Fruit fly (Drosophila melanogaster) whole organism, embryonic: ENCODE results near the gene cype.

ENCODE experiments used
- CG1024 ChIP-seq: fragments of 200-800 bp; sonication (Bioruptor generic); IDR thresholded peaks from 2 replicates; pipeline ENCODE4 v1.3.6; 2022; ENCODE audit warnings: missing biosample characterization, missing genetic modification characterization
- CG12219 ChIP-seq: fragments of 200-800 bp; sonication (Bioruptor generic); optimal IDR thresholded peaks from 3 replicates; lab custom pipeline; 2018; ENCODE audit warnings: missing biosample characterization, mild to moderate bottlenecking, missing genetic modification characterization
- CG1233 ChIP-seq: fragments of 200-800 bp; sonication (Bioruptor generic); optimal IDR thresholded peaks from 4 replicates; lab custom pipeline; 2018; ENCODE audit warnings: missing biosample characterization, mild to moderate bottlenecking, missing genetic modification characterization
- CG12744 ChIP-seq: fragments of 200-800 bp; sonication (Bioruptor generic); optimal IDR thresholded peaks from 2 replicates; lab custom pipeline; 2016; ENCODE audit warnings: missing biosample characterization, missing genetic modification characterization
- CG14710 ChIP-seq: fragments of 200-800 bp; sonication (Bioruptor generic); optimal IDR thresholded peaks from 3 replicates; lab custom pipeline; 2019; ENCODE audit warnings: missing biosample characterization, mild to moderate bottlenecking, missing genetic modification characterization, moderate library complexity
- CG15514 ChIP-seq: fragments of 200-800 bp; sonication (Bioruptor generic); optimal IDR thresholded peaks from 3 replicates; lab custom pipeline; 2017; ENCODE audit warnings: missing biosample characterization, missing genetic modification characterization, mild to moderate bottlenecking, moderate library complexity, missing genetic modification reagents
- CG17568 ChIP-seq: fragments of 200-800 bp; sonication (Bioruptor generic); optimal IDR thresholded peaks from 2 replicates; lab custom pipeline; 2018; ENCODE audit warnings: missing biosample characterization, mild to moderate bottlenecking, missing genetic modification characterization, moderate library complexity
- CG17802 ChIP-seq: fragments of 200-800 bp; sonication (Bioruptor generic); optimal IDR thresholded peaks from 2 replicates; lab custom pipeline; 2018; ENCODE audit warnings: missing biosample characterization, mild to moderate bottlenecking, missing genetic modification characterization, moderate library complexity
- CG18262 ChIP-seq: fragments of 200-800 bp; optimal IDR thresholded peaks from 3 replicates; lab custom pipeline; 2019; ENCODE audit warnings: missing biosample characterization, mild to moderate bottlenecking, missing genetic modification characterization, moderate library complexity
- CG18476 ChIP-seq: fragments of 200-800 bp; sonication (Bioruptor generic); optimal IDR thresholded peaks from 2 replicates; lab custom pipeline; 2016; ENCODE audit warnings: missing biosample characterization, mild to moderate bottlenecking, missing genetic modification characterization
- CG2678 ChIP-seq: fragments of 200-800 bp; sonication (Bioruptor generic); optimal IDR thresholded peaks from 3 replicates; lab custom pipeline; 2019; ENCODE audit warnings: missing biosample characterization, mild to moderate bottlenecking, missing genetic modification characterization, moderate library complexity
- CG4424 ChIP-seq: fragments of 200-800 bp; sonication (Bioruptor generic); optimal IDR thresholded peaks from 3 replicates; lab custom pipeline; 2016; ENCODE audit warnings: missing biosample characterization, missing genetic modification characterization
- CG7357 ChIP-seq: fragments of 200-800 bp; sonication (Bioruptor generic); IDR thresholded peaks from 3 replicates; pipeline ENCODE4 v1.3.6; 2022; ENCODE audit warnings: missing biosample characterization, missing genetic modification characterization
- Camta ChIP-seq: fragments of 200-800 bp; sonication (Bioruptor generic); optimal IDR thresholded peaks from 2 replicates; lab custom pipeline; 2016; ENCODE audit warnings: missing biosample characterization, missing genetic modification characterization
- D19A ChIP-seq: fragments of 200-800 bp; optimal IDR thresholded peaks from 3 replicates; lab custom pipeline; 2019; ENCODE audit warnings: missing biosample characterization, mild to moderate bottlenecking, missing genetic modification characterization, moderate library complexity
- Dad ChIP-seq: fragments of 200-800 bp; sonication (Bioruptor generic); optimal IDR thresholded peaks from 3 replicates; lab custom pipeline; 2016; ENCODE audit warnings: missing biosample characterization, missing genetic modification characterization
- Dip2 ChIP-seq: fragments of 200-800 bp; sonication (Bioruptor generic); IDR thresholded peaks from 2 replicates; pipeline ENCODE4 v1.3.6; 2022; ENCODE audit warnings: missing biosample characterization, missing genetic modification characterization
- E2f1 ChIP-seq: fragments of 200-800 bp; sonication (Bioruptor generic); IDR thresholded peaks from 2 replicates; pipeline ENCODE4 v1.3.6; 2022; ENCODE audit warnings: missing biosample characterization, missing genetic modification characterization
- ERR ChIP-seq: fragments of 200-800 bp; sonication (Bioruptor generic); optimal IDR thresholded peaks from 2 replicates; lab custom pipeline; 2016; ENCODE audit warnings: missing biosample characterization, missing genetic modification characterization
- Ets97D ChIP-seq: fragments of 200-800 bp; sonication (Bioruptor generic); optimal IDR thresholded peaks from 3 replicates; lab custom pipeline; 2016; ENCODE audit warnings: missing biosample characterization, missing genetic modification characterization
- Hey ChIP-seq: fragments of 200-800 bp; sonication (Bioruptor generic); optimal IDR thresholded peaks from 3 replicates; lab custom pipeline; 2018; ENCODE audit warnings: missing biosample characterization, mild to moderate bottlenecking, missing genetic modification characterization
- Kr ChIP-seq: fragments of 200-800 bp; sonication (Bioruptor generic); optimal IDR thresholded peaks from 2 replicates; lab custom pipeline; 2017; ENCODE audit warnings: missing biosample characterization, mild to moderate bottlenecking, missing genetic modification characterization
- Meics ChIP-seq: fragments of 200-800 bp; sonication (Bioruptor generic); optimal IDR thresholded peaks from 2 replicates; lab custom pipeline; 2017; ENCODE audit warnings: missing biosample characterization, mild to moderate bottlenecking, missing genetic modification characterization
- Mes4 ChIP-seq: fragments of 200-800 bp; sonication (Bioruptor generic); optimal IDR thresholded peaks from 2 replicates; lab custom pipeline; 2016; ENCODE audit warnings: missing biosample characterization, missing genetic modification characterization
- NfI ChIP-seq: fragments of 200-800 bp; sonication (Bioruptor generic); optimal IDR thresholded peaks from 3 replicates; lab custom pipeline; 2018; ENCODE audit warnings: missing biosample characterization, mild to moderate bottlenecking, missing genetic modification characterization, moderate library complexity
- Oaz ChIP-seq: fragments of 200-800 bp; sonication (Bioruptor generic); IDR thresholded peaks from 2 replicates; pipeline ENCODE4 v1.3.6; 2022; ENCODE audit warnings: missing biosample characterization, missing genetic modification characterization
- PHDP ChIP-seq: fragments of 200-800 bp; sonication (Bioruptor generic); optimal IDR thresholded peaks from 3 replicates; lab custom pipeline; 2018; ENCODE audit warnings: missing biosample characterization, mild to moderate bottlenecking, missing genetic modification characterization, moderate library complexity
- Rfx ChIP-seq: fragments of 200-800 bp; sonication (Bioruptor generic); IDR thresholded peaks from 2 replicates; pipeline ENCODE4 v1.3.6; 2022; ENCODE audit warnings: missing biosample characterization, missing genetic modification characterization
- Scr ChIP-seq: fragments of 200-800 bp; sonication (Bioruptor generic); IDR thresholded peaks from 2 replicates; pipeline ENCODE4 v1.3.6; 2022; ENCODE audit warnings: missing biosample characterization, missing genetic modification characterization; ENCODE audit not compliant: partially characterized antibody
- Spps ChIP-seq: fragments of 200-800 bp; sonication (Bioruptor generic); optimal IDR thresholded peaks from 2 replicates; lab custom pipeline; 2018; ENCODE audit warnings: missing biosample characterization, mild to moderate bottlenecking, missing genetic modification characterization
- Stat92E ChIP-seq, 3 experiments: fragments of >200 bp in 2 of 3; fragments of 200-800 bp in 1 of 3; sonication (Bioruptor generic) in 1 of 3; optimal IDR thresholded peaks; 2 replicates each; lab custom pipeline; 2017 to 2019; ENCODE audit warnings: missing biosample characterization in 3 of 3, missing genetic modification characterization in 3 of 3, mild to moderate bottlenecking in 1 of 3, moderate library complexity in 1 of 3
- bsh ChIP-seq, 2 experiments: fragments of 200-800 bp; sonication (Bioruptor generic); optimal IDR thresholded peaks; 2 replicates each; lab custom pipeline; 2017 to 2018; ENCODE audit warnings: mild to moderate bottlenecking in 2 of 2, missing biosample characterization in 2 of 2, missing genetic modification characterization in 2 of 2, moderate library complexity in 1 of 2
- ci ChIP-seq: fragments of 200-800 bp; sonication (Bioruptor generic); IDR thresholded peaks from 3 replicates; pipeline ENCODE4 v1.3.6; 2022; ENCODE audit warnings: missing biosample characterization, missing genetic modification characterization
- dan ChIP-seq: fragments of 200-800 bp; sonication (Bioruptor generic); IDR thresholded peaks from 2 replicates; pipeline ENCODE4 v1.3.6; 2022; ENCODE audit warnings: missing biosample characterization, missing genetic modification characterization
- exex ChIP-seq: fragments of 200-800 bp; sonication (Bioruptor generic); optimal IDR thresholded peaks from 4 replicates; lab custom pipeline; 2018; ENCODE audit warnings: missing biosample characterization, mild to moderate bottlenecking, missing genetic modification characterization, moderate library complexity
- nerfin-2 ChIP-seq: fragments of 200-800 bp; sonication (Bioruptor generic); IDR thresholded peaks from 2 replicates; pipeline ENCODE4 v1.3.6; 2022; ENCODE audit warnings: missing biosample characterization, missing genetic modification characterization; ENCODE audit not compliant: partially characterized antibody
- nmo ChIP-seq: fragments of 200-800 bp; sonication (Bioruptor generic); optimal IDR thresholded peaks from 2 replicates; lab custom pipeline; 2018; ENCODE audit warnings: missing biosample characterization, mild to moderate bottlenecking, missing genetic modification characterization, moderate library complexity
- oc ChIP-seq: fragments of 200-800 bp; sonication (Bioruptor generic); optimal IDR thresholded peaks from 2 replicates; lab custom pipeline; 2018; ENCODE audit warnings: missing biosample characterization, mild to moderate bottlenecking, missing genetic modification characterization, moderate library complexity
- psq ChIP-seq: fragments of 200-800 bp; sonication (Bioruptor generic); optimal IDR thresholded peaks from 2 replicates; lab custom pipeline; 2017; ENCODE audit warnings: missing biosample characterization, missing genetic modification characterization
- ranshi ChIP-seq: fragments of 200-800 bp; sonication (Bioruptor generic); IDR thresholded peaks from 2 replicates; pipeline ENCODE4 v1.3.6; 2022; ENCODE audit warnings: missing biosample characterization, missing genetic modification characterization
- sens-2 ChIP-seq: fragments of 200-800 bp; sonication (Bioruptor generic); IDR thresholded peaks from 2 replicates; pipeline ENCODE4 v1.3.6; 2022; ENCODE audit warnings: missing biosample characterization, missing genetic modification characterization
- slbo ChIP-seq: fragments of 200-800 bp; sonication (Bioruptor generic); IDR thresholded peaks from 2 replicates; pipeline ENCODE4 v1.3.6; 2022; ENCODE audit warnings: missing biosample characterization, missing genetic modification characterization
- sug ChIP-seq: fragments of 200-800 bp; optimal IDR thresholded peaks from 2 replicates; lab custom pipeline; 2019; ENCODE audit warnings: missing biosample characterization, mild to moderate bottlenecking, missing genetic modification characterization, moderate library complexity
- tap ChIP-seq: fragments of 200-800 bp; optimal IDR thresholded peaks from 3 replicates; lab custom pipeline; 2019; ENCODE audit warnings: missing biosample characterization, mild to moderate bottlenecking, missing genetic modification characterization, moderate library complexity
- tin ChIP-seq: fragments of 200-800 bp; sonication (Bioruptor generic); optimal IDR thresholded peaks from 3 replicates; lab custom pipeline; 2016; ENCODE audit warnings: missing biosample characterization, missing genetic modification characterization
- trh ChIP-seq: fragments of 200-800 bp; sonication (Bioruptor generic); optimal IDR thresholded peaks from 2 replicates; lab custom pipeline; 2016; ENCODE audit warnings: missing biosample characterization, missing genetic modification characterization
- tx ChIP-seq: fragments of 200-800 bp; sonication (Bioruptor generic); optimal IDR thresholded peaks from 2 replicates; lab custom pipeline; 2016; ENCODE audit warnings: missing biosample characterization, missing genetic modification characterization
- unpg ChIP-seq: fragments of 200-800 bp; sonication (Bioruptor generic); optimal IDR thresholded peaks from 3 replicates; lab custom pipeline; 2018; ENCODE audit warnings: missing biosample characterization, mild to moderate bottlenecking, missing genetic modification characterization, moderate library complexity

cype gene

DNA sequence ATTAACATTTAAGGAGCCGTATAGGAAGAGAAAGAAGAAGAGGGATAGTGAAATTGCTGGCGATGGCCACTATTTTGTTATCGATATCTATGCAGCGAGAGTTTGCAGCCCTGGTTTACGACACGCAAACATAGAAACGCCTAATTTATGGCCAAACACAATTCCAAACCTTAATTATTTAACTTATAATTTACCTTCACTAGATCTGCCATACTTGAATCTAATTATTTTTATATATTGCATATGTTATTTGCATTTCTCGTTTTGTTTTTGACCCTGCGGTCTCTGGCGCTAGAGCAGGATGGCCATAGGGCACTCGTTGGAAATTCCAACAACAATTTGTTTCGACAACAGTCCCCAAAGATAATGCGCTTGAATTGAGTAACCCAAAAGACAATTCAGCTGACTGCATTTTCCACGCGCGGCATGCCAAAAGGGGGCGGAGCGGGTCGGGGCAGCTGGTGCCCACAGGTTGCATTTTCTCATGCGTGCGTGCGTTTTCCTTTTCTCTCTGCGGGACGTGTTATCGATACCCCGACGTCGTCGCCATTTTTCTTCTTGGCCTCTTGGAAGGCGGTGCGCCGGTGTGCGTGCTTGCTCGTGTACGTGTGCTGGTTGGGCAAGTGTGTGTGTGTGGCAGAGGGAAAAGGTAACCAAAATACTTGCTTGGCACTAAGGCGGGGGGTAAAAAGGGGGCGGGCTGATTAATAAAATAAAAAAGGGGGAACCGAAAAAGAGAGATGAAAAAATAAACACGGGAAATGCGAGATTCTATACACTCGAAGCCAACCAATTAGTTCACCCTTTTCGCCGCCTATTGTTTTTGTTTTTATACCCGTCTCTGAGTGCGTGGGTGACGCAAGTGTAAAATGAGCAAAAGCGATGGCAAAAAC is 1.8 kb upstream of the cype start (continued):
- no peak for TF ChIP-seq CG1024
- peak; percentile 28 for TF ChIP-seq tin
- no peak for TF ChIP-seq D19A (tag; lab: Kevin White, UChicago)
- no peak for TF ChIP-seq tap (tag; lab: Kevin White, UChicago)
- no peak for TF ChIP-seq CG4424
- no peak for TF ChIP-seq Hey (tag; lab: Kevin White, UChicago)
- no peak for TF ChIP-seq Dad
- TF ChIP-seq CG15514 (GFP tag; lab: Kevin White, UChicago), result peak; percentile 43
- TF ChIP-seq Meics (GFP tag; lab: Kevin White, UChicago), result peak; percentile 45
- TF ChIP-seq nerfin-2 (GFP tag; lab: Robert Waterston, UW), result peak; percentile 29; the same call in 1 of the 2 replicates
- TF ChIP-seq Camta (GFP tag; lab: Kevin White, UChicago), result no peak
- TF ChIP-seq Oaz (GFP tag; lab: Robert Waterston, UW), result 0 out of 2 replicates have a peak, but pooled peaks have one; percentile 28
- no peak for TF ChIP-seq CG12744 (GFP tag; lab: Kevin White, UChicago)
- peak; percentile 21 for TF ChIP-seq PHDP
- TF ChIP-seq sens-2, result no peak
- TF ChIP-seq CG2678 (tag; lab: Kevin White, UChicago), result no peak
- no peak for TF ChIP-seq CG1233
- peak; percentile 76 for TF ChIP-seq E2f1
- no peak for TF ChIP-seq oc (tag; lab: Kevin White, UChicago)
- no peak for TF ChIP-seq Spps (tag; lab: Kevin White, UChicago)
- no peak for TF ChIP-seq tx (GFP tag; lab: Kevin White, UChicago)
- no peak for TF ChIP-seq NfI
- no peak for TF ChIP-seq ERR (GFP tag; lab: Kevin White, UChicago)
- TF ChIP-seq Rfx, result peak; percentile 81
- TF ChIP-seq ci, result peak; percentile 59; the same call in 2 of the 3 replicates
- TF ChIP-seq Scr (GFP tag; lab: Robert Waterston, UW), result peak; percentile 77
- peak; percentile 29; the same call in 1 of the 3 replicates for TF ChIP-seq CG7357 (GFP tag; lab: Robert Waterston, UW)
- TF ChIP-seq CG18476, result no peak
- TF ChIP-seq Kr (GFP tag; lab: Kevin White, UChicago), result no peak
- TF ChIP-seq Stat92E (GFP tag; optimal IDR thresholded peaks at IDR 0.05; lab: Kevin White, UChicago), result peak in 1 of 3 experiments; percentile 86
- no peak for TF ChIP-seq CG12219 (GFP tag; lab: Kevin White, UChicago)
- peak; percentile 36 for TF ChIP-seq CG14710 (tag; lab: Kevin White, UChicago)
- no peak for TF ChIP-seq Mes4 (GFP tag; lab: Kevin White, UChicago)
- TF ChIP-seq bsh (GFP tag; optimal IDR thresholded peaks at IDR 0.05; lab: Kevin White, UChicago), result peak; percentile 6 to 8
- no peak for TF ChIP-seq unpg (GFP tag; lab: Kevin White, UChicago)
- TF ChIP-seq psq, result peak; percentile 49
- TF ChIP-seq sug (tag; lab: Kevin White, UChicago), result peak; percentile 77
- TF ChIP-seq Ets97D (GFP tag; lab: Kevin White, UChicago), result peak; percentile 18
- no peak; the same call in 1 of the 2 replicates for TF ChIP-seq ranshi
- TF ChIP-seq exex, result no peak
- peak; percentile 89 for TF ChIP-seq slbo
- TF ChIP-seq CG17568 (GFP tag; lab: Kevin White, UChicago), result no peak
- no peak for TF ChIP-seq trh
- TF ChIP-seq dan (GFP tag; lab: Robert Waterston, UW), result no peak
- TF ChIP-seq CG17802 (tag; lab: Kevin White, UChicago), result no peak
- TF ChIP-seq nmo, result peak; percentile 37
- no peak for TF ChIP-seq Dip2 (GFP tag; lab: Robert Waterston, UW)
- TF ChIP-seq CG18262 (tag; lab: Kevin White, UChicago), result no peak
